Worm (Caenorhabditis elegans): ENCODE measurements around the gene F13H8.3.

DNA sequence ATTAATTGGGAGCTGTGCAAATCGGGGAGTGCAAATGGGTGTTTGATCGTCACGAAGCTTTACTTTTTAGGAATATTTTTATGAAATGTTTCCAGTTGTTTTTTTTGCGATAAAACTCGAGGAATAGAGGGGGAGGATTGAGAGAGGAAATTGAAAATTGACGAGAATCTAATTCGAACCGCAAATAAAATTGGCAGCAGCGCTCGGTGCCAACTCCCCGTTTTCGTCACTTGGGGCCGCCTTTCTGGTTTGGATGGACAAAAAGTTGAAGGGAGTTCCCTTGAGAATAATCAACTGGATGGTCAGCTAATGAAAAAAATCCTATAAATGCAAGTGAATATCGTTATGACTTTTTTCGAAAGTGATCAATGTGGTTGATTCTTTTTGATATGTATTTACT is 33.7 kb upstream of the F13H8.3 start:
- TF ChIP-seq him-1 (tag; optimal IDR thresholded peaks at IDR 0.05): no peak
- TF ChIP-seq W03F9.2 (tag; optimal IDR thresholded peaks at IDR 0.05): no peak
